Fruit fly (Drosophila melanogaster) whole organism, embryonic: ENCODE measurements around the gene mei-P26.

Experiments used
- Abd-B ChIP-seq: fragments of 200-800 bp; sonication (Bioruptor generic); optimal IDR thresholded peaks from 2 replicates; lab custom pipeline; 2018; ENCODE audit warnings: missing biosample characterization, mild to moderate bottlenecking, missing genetic modification characterization, moderate library complexity
- CG11456 ChIP-seq: fragments of 200-800 bp; sonication (Bioruptor generic); IDR thresholded peaks from 3 replicates; pipeline ENCODE4 v1.3.6; 2022; ENCODE audit warnings: missing biosample characterization, missing genetic modification characterization
- CG1233 ChIP-seq: fragments of 200-800 bp; sonication (Bioruptor generic); optimal IDR thresholded peaks from 4 replicates; lab custom pipeline; 2018; ENCODE audit warnings: missing biosample characterization, mild to moderate bottlenecking, missing genetic modification characterization
- CG13424 ChIP-seq: fragments of 200-800 bp; sonication (Bioruptor generic); optimal IDR thresholded peaks from 2 replicates; lab custom pipeline; 2019; ENCODE audit warnings: missing biosample characterization, mild to moderate bottlenecking, missing genetic modification characterization, moderate library complexity
- CG13894 ChIP-seq: fragments of 200-800 bp; sonication (Bioruptor generic); optimal IDR thresholded peaks from 3 replicates; lab custom pipeline; 2018; ENCODE audit warnings: missing biosample characterization, mild to moderate bottlenecking, missing genetic modification characterization, moderate library complexity
- CG14965 ChIP-seq: fragments of 200-800 bp; sonication (Bioruptor generic); optimal IDR thresholded peaks from 2 replicates; lab custom pipeline; 2016; ENCODE audit warnings: missing biosample characterization, missing genetic modification characterization, borderline replicate concordance
- CG16813 ChIP-seq: fragments of 200-800 bp; sonication (Bioruptor generic); IDR thresholded peaks from 3 replicates; pipeline ENCODE4 v1.3.6; 2022; ENCODE audit warnings: missing biosample characterization, missing genetic modification characterization; ENCODE audit not compliant: partially characterized antibody
- CG2129 ChIP-seq: fragments of 200-800 bp; sonication (Bioruptor generic); IDR thresholded peaks from 2 replicates; pipeline ENCODE4 v1.3.6; 2022; ENCODE audit warnings: missing biosample characterization, missing genetic modification characterization; ENCODE audit not compliant: partially characterized antibody
- CG2712 ChIP-seq: fragments of 200-800 bp; optimal IDR thresholded peaks from 3 replicates; lab custom pipeline; 2019; ENCODE audit warnings: missing biosample characterization, mild to moderate bottlenecking, missing genetic modification characterization, moderate library complexity
- CG31365 ChIP-seq: fragments of 200-800 bp; sonication (Bioruptor generic); optimal IDR thresholded peaks from 2 replicates; lab custom pipeline; 2018; ENCODE audit warnings: missing biosample characterization, mild to moderate bottlenecking, missing genetic modification characterization
- CG32532 ChIP-seq: fragments of 200-800 bp; sonication (Bioruptor generic); IDR thresholded peaks from 2 replicates; pipeline ENCODE4 v1.3.6; 2022; ENCODE audit warnings: missing biosample characterization, missing genetic modification characterization
- CG32767 ChIP-seq: fragments of 200-800 bp; sonication (Bioruptor generic); IDR thresholded peaks from 2 replicates; pipeline ENCODE4 v1.3.6; 2022; ENCODE audit warnings: missing biosample characterization, missing genetic modification characterization
- CG7745 ChIP-seq: fragments of 200-800 bp; sonication (Bioruptor generic); optimal IDR thresholded peaks from 2 replicates; lab custom pipeline; 2018; ENCODE audit warnings: missing biosample characterization, mild to moderate bottlenecking, missing genetic modification characterization, moderate library complexity
- CG8924 ChIP-seq: fragments of 200-800 bp; optimal IDR thresholded peaks from 3 replicates; lab custom pipeline; 2019; ENCODE audit warnings: missing biosample characterization, mild to moderate bottlenecking, missing genetic modification characterization, moderate library complexity
- D19A ChIP-seq: fragments of 200-800 bp; optimal IDR thresholded peaks from 3 replicates; lab custom pipeline; 2019; ENCODE audit warnings: missing biosample characterization, mild to moderate bottlenecking, missing genetic modification characterization, moderate library complexity
- Fer2 ChIP-seq: fragments of 200-800 bp; sonication (Bioruptor generic); optimal IDR thresholded peaks from 2 replicates; lab custom pipeline; 2018; ENCODE audit warnings: missing biosample characterization, mild to moderate bottlenecking, missing genetic modification characterization, moderate library complexity
- Gsc ChIP-seq: fragments of 200-800 bp; sonication (Bioruptor generic); IDR thresholded peaks from 2 replicates; pipeline ENCODE4 v1.3.6; 2022; ENCODE audit warnings: missing biosample characterization, missing genetic modification characterization
- Jarid2 ChIP-seq: fragments of 200-800 bp; sonication (Bioruptor generic); optimal IDR thresholded peaks from 3 replicates; lab custom pipeline; 2017; ENCODE audit warnings: mild to moderate bottlenecking, missing biosample characterization, missing genetic modification reagents, missing genetic modification characterization
- Neu2 ChIP-seq: fragments of 200-800 bp; sonication (Bioruptor generic); optimal IDR thresholded peaks from 3 replicates; lab custom pipeline; 2016; ENCODE audit warnings: missing biosample characterization, missing genetic modification characterization, borderline replicate concordance
- NfI ChIP-seq: fragments of 200-800 bp; sonication (Bioruptor generic); optimal IDR thresholded peaks from 3 replicates; lab custom pipeline; 2018; ENCODE audit warnings: missing biosample characterization, mild to moderate bottlenecking, missing genetic modification characterization, moderate library complexity
- Rfx ChIP-seq: fragments of 200-800 bp; sonication (Bioruptor generic); IDR thresholded peaks from 2 replicates; pipeline ENCODE4 v1.3.6; 2022; ENCODE audit warnings: missing biosample characterization, missing genetic modification characterization
- Vsx1 ChIP-seq: fragments of 200-800 bp; sonication (Bioruptor generic); optimal IDR thresholded peaks from 2 replicates; lab custom pipeline; 2017; ENCODE audit warnings: missing biosample characterization, mild to moderate bottlenecking, missing genetic modification characterization, missing genetic modification reagents
- YL-1 ChIP-seq: fragments of 200-800 bp; sonication (Bioruptor generic); optimal IDR thresholded peaks from 3 replicates; lab custom pipeline; 2017; ENCODE audit warnings: missing biosample characterization, mild to moderate bottlenecking, missing genetic modification characterization
- ase ChIP-seq: fragments of 200-800 bp; sonication (Bioruptor generic); IDR thresholded peaks from 3 replicates; pipeline ENCODE4 v1.3.6; 2022; ENCODE audit warnings: missing biosample characterization, missing genetic modification characterization
- ash1 ChIP-seq: fragments of 200-800 bp; sonication (Bioruptor generic); optimal IDR thresholded peaks from 2 replicates; lab custom pipeline; 2018; ENCODE audit warnings: missing biosample characterization, mild to moderate bottlenecking, missing genetic modification characterization
- az2 ChIP-seq: fragments of 200-800 bp; sonication (Bioruptor generic); optimal IDR thresholded peaks from 3 replicates; lab custom pipeline; 2016; ENCODE audit warnings: missing biosample characterization, missing genetic modification characterization
- bab2 ChIP-seq: fragments of 200-800 bp; sonication (Bioruptor generic); optimal IDR thresholded peaks from 2 replicates; lab custom pipeline; 2016; ENCODE audit warnings: missing biosample characterization, missing genetic modification characterization
- bowl ChIP-seq: fragments of 200-800 bp; sonication (Bioruptor generic); IDR thresholded peaks from 2 replicates; pipeline ENCODE4 v1.3.6; 2022; ENCODE audit warnings: missing biosample characterization, missing genetic modification characterization
- danr ChIP-seq: fragments of 200-800 bp; sonication (Bioruptor generic); IDR thresholded peaks from 2 replicates; pipeline ENCODE4 v1.3.6; 2022; ENCODE audit warnings: missing biosample characterization, missing genetic modification characterization
- dpn ChIP-seq, 2 experiments: fragments of 200-800 bp; sonication (Bioruptor generic); optimal IDR thresholded peaks; 3 replicates each; lab custom pipeline; 2016; ENCODE audit warnings: missing biosample characterization in 2 of 2, missing genetic modification characterization in 2 of 2
- dysf ChIP-seq: fragments of 200-800 bp; sonication (Bioruptor generic); IDR thresholded peaks from 3 replicates; pipeline ENCODE4 v1.3.6; 2022; ENCODE audit warnings: missing biosample characterization, missing genetic modification characterization
- fd102C ChIP-seq: fragments of 200-800 bp; sonication (Bioruptor generic); optimal IDR thresholded peaks from 2 replicates; lab custom pipeline; 2018; ENCODE audit warnings: missing biosample characterization, mild to moderate bottlenecking, missing genetic modification characterization, moderate library complexity
- fru ChIP-seq: fragments of >200 bp; optimal IDR thresholded peaks from 2 replicates; lab custom pipeline; 2017
- gcm ChIP-seq: fragments of 200-800 bp; sonication (Bioruptor generic); optimal IDR thresholded peaks from 2 replicates; lab custom pipeline; 2019; ENCODE audit warnings: missing biosample characterization, mild to moderate bottlenecking, missing genetic modification characterization, moderate library complexity
- grau ChIP-seq: fragments of 200-800 bp; optimal IDR thresholded peaks from 3 replicates; lab custom pipeline; 2019; ENCODE audit warnings: missing biosample characterization, mild to moderate bottlenecking, missing genetic modification characterization, moderate library complexity
- gro ChIP-seq: fragments of 200-800 bp; sonication (Bioruptor generic); optimal IDR thresholded peaks from 2 replicates; lab custom pipeline; 2016; ENCODE audit warnings: missing biosample characterization, missing genetic modification characterization
- gsb-n ChIP-seq: fragments of 200-800 bp; sonication (Bioruptor generic); optimal IDR thresholded peaks from 3 replicates; lab custom pipeline; 2018; ENCODE audit warnings: missing biosample characterization, mild to moderate bottlenecking, missing genetic modification characterization
- gt ChIP-seq: fragments of 200-800 bp; sonication (Bioruptor generic); IDR thresholded peaks from 2 replicates; pipeline ENCODE4 v1.3.6; 2022; ENCODE audit warnings: missing biosample characterization, missing genetic modification characterization
- ind ChIP-seq: fragments of 200-800 bp; sonication (Bioruptor generic); optimal IDR thresholded peaks from 3 replicates; lab custom pipeline; 2016; ENCODE audit warnings: missing biosample characterization, missing genetic modification characterization
- lab ChIP-seq: fragments of 200-800 bp; sonication (Bioruptor generic); optimal IDR thresholded peaks from 3 replicates; lab custom pipeline; 2017; ENCODE audit warnings: missing biosample characterization, missing genetic modification characterization, mild to moderate bottlenecking, moderate library complexity, missing genetic modification reagents
- lov ChIP-seq, 2 experiments: fragments of 200-800 bp in 1 of 2; fragments of >200 bp in 1 of 2; sonication (Bioruptor generic) in 1 of 2; IDR thresholded peaks in 1 of 2; optimal IDR thresholded peaks in 1 of 2; 2 replicates in 1 of 2; 3 replicates in 1 of 2; pipeline versions ENCODE4 v1.3.6 to Lab custom; 2017 to 2022; ENCODE audit warnings: missing biosample characterization in 1 of 2, missing genetic modification characterization in 1 of 2
- nerfin-1 ChIP-seq: fragments of 200-800 bp; sonication (Bioruptor generic); optimal IDR thresholded peaks from 3 replicates; lab custom pipeline; 2019; ENCODE audit warnings: missing biosample characterization, mild to moderate bottlenecking, missing genetic modification characterization, moderate library complexity
- org-1 ChIP-seq: fragments of 200-800 bp; sonication (Bioruptor generic); optimal IDR thresholded peaks from 2 replicates; lab custom pipeline; 2017; ENCODE audit warnings: missing biosample characterization, missing genetic modification characterization
- pfk ChIP-seq: fragments of 200-800 bp; sonication (Bioruptor generic); optimal IDR thresholded peaks from 2 replicates; lab custom pipeline; 2018; ENCODE audit warnings: missing biosample characterization, mild to moderate bottlenecking, missing genetic modification characterization, moderate library complexity
- pnt ChIP-seq: fragments of 200-800 bp; sonication (Bioruptor generic); optimal IDR thresholded peaks from 3 replicates; lab custom pipeline; 2016; ENCODE audit warnings: missing biosample characterization, missing genetic modification characterization
- pros ChIP-seq: fragments of 200-800 bp; sonication (Bioruptor generic); optimal IDR thresholded peaks from 3 replicates; lab custom pipeline; 2019; ENCODE audit warnings: missing biosample characterization, mild to moderate bottlenecking, missing genetic modification characterization, moderate library complexity
- sens ChIP-seq: fragments of 200-800 bp; sonication (Bioruptor generic); peaks from one replicate; lab custom pipeline; 2016; ENCODE audit warnings: missing biosample characterization, missing genetic modification characterization
- tin ChIP-seq: fragments of 200-800 bp; sonication (Bioruptor generic); optimal IDR thresholded peaks from 3 replicates; lab custom pipeline; 2016; ENCODE audit warnings: missing biosample characterization, missing genetic modification characterization
- wdn ChIP-seq: fragments of 200-800 bp; sonication (Bioruptor generic); IDR thresholded peaks from 2 replicates; pipeline ENCODE4 v1.3.6; 2022; ENCODE audit warnings: missing biosample characterization, missing genetic modification characterization
- zf30C ChIP-seq: fragments of 200-800 bp; sonication (Bioruptor generic); optimal IDR thresholded peaks from 3 replicates; lab custom pipeline; 2018; ENCODE audit warnings: missing biosample characterization, mild to moderate bottlenecking, missing genetic modification characterization

The mei-P26 gene

dm6 chrX:9141219-9141618 is 21.8 kb upstream of the mei-P26 start (continued):
- TF ChIP-seq ase (peak; percentile 82), Fer2 (tag; lab: Kevin White, UChicago) (peak; percentile 34), CG13894 (tag; lab: Kevin White, UChicago) (peak; percentile 31), Gsc (GFP tag; lab: Robert Waterston, UW) (peak; percentile 63), NfI (peak; percentile 59), Rfx (GFP tag; lab: Robert Waterston, UW) (peak; percentile 89), YL-1 (GFP tag; lab: Kevin White, UChicago) (no peak), zf30C (GFP tag; lab: Kevin White, UChicago) (no peak), CG2129 (GFP tag; lab: Robert Waterston, UW) (no peak), D19A (tag; lab: Kevin White, UChicago) (peak; percentile 71), ind (GFP tag; lab: Kevin White, UChicago) (peak; percentile 78), CG31365 (tag; lab: Kevin White, UChicago) (peak; percentile 21), wdn (peak; percentile 58; the same call in 1 of the 2 replicates), gsb-n (tag; lab: Kevin White, UChicago) (peak; percentile 60), CG8924 (tag; lab: Kevin White, UChicago) (peak; percentile 69), az2 (peak; percentile 75), CG32767 (peak; percentile 70), bowl (GFP tag; lab: Robert Waterston, UW) (0 out of 2 replicates have a peak, but pooled peaks have one; percentile 48), sens (GFP tag; lab: Kevin White, UChicago) (peak; percentile 94), CG1233 (GFP tag; lab: Kevin White, UChicago) (peak; percentile 66), CG13424 (tag; lab: Kevin White, UChicago) (peak; percentile 74), pnt (GFP tag; lab: Kevin White, UChicago) (peak; percentile 82), Abd-B (GFP tag; lab: Kevin White, UChicago) (peak; percentile 70), CG2712 (tag; lab: Kevin White, UChicago) (peak; percentile 82), pros (GFP tag; lab: Kevin White, UChicago) (peak; percentile 75), CG16813 (no peak), pfk (GFP tag; lab: Kevin White, UChicago) (no peak), ash1 (GFP tag; lab: Kevin White, UChicago) (no peak), org-1 (GFP tag; lab: Kevin White, UChicago) (no peak), grau (tag; lab: Kevin White, UChicago) (peak; percentile 98), CG14965 (GFP tag; lab: Kevin White, UChicago) (no peak), nerfin-1 (tag; lab: Kevin White, UChicago) (peak; percentile 93), bab2 (GFP tag; lab: Kevin White, UChicago) (peak; percentile 71), dysf (GFP tag; lab: Robert Waterston, UW) (peak; percentile 89), lov (optimal IDR thresholded peaks at IDR 0.05; lab: Kevin White, UChicago) (no peak), lov (GFP tag; IDR thresholded peaks at IDR 0.05; lab: Robert Waterston, UW) (peak; percentile 87), dpn (GFP tag; optimal IDR thresholded peaks at IDR 0.05; lab: Kevin White, UChicago) (peak; percentile 72 to 76), CG7745 (tag; lab: Kevin White, UChicago) (no peak), CG11456 (GFP tag; lab: Robert Waterston, UW) (peak; percentile 82), Jarid2 (GFP tag; lab: Kevin White, UChicago) (no peak), CG32532 (GFP tag; lab: Robert Waterston, UW) (peak; percentile 84), Vsx1 (GFP tag; lab: Kevin White, UChicago) (no peak), gro (GFP tag; lab: Kevin White, UChicago) (no peak), fru (lab: Kevin White, UChicago) (no peak), danr (GFP tag; lab: Robert Waterston, UW) (peak; percentile 66), gcm (GFP tag; lab: Kevin White, UChicago) (peak; percentile 66), lab (GFP tag; lab: Kevin White, UChicago) (no peak), Neu2 (GFP tag; lab: Kevin White, UChicago) (no peak), fd102C (GFP tag; lab: Kevin White, UChicago) (peak; percentile 26), tin (GFP tag; lab: Kevin White, UChicago) (peak; percentile 82), gt (GFP tag; lab: Robert Waterston, UW) (peak; percentile 85)
